Fruit fly (Drosophila melanogaster): ENCODE data around the gene CG32591.

Gene CG32591

DNA sequence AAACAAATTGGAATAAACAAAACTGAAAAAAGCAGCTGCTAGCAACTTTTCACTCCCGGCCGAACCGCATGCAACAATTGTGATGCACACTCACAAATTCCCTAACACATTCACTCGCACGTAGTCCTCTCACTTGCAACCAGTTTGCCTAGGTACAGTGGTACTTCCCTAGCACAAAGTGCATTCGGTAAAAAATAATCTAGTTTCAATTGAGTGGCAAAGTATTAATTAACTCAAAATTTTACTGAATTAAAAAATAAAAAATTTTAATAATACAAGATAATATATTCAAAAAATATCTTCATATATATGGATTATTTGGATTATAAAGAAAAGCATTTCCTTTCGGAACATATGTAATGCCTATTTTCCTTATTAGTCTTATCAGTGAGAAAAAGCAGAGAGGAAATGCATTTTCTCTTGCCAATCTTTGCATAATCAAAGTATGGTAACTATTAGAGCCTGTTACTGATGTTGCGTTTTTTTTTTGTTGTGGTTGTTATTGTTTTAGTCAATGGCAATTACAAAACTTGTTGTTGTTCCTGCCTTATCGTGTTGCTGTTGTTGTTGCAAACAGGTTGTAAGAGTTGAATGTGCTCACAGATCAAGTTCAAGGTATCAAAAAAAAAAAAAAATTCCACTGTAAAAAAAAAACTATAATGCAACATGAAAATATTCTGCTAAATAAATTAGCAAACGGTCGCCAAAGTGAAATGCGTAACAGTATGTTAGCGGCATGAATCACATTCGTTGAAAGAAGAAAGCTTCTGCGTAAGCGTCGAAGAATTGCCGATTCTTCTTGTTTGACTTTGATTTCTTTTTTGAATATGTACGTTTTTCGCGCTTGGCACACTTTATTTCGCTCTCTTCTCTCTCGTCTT is 6.1 kb downstream of the CG32591 start (continued):
- TF ChIP-seq ato (GFP tag; IDR thresholded peaks at IDR 0.05; ENCODE audit: partially characterized antibody) (no peak), CG8944 (GFP tag; optimal IDR thresholded peaks at IDR 0.05) (no peak), CTCF (GFP tag; optimal IDR thresholded peaks at IDR 0.05) (no peak), gro (GFP tag; optimal IDR thresholded peaks at IDR 0.05) (no peak), CG31441 (GFP tag; IDR thresholded peaks at IDR 0.05) (0 out of 2 replicates have a peak, but pooled peaks have one; percentile 14), CG2678 (tag; optimal IDR thresholded peaks at IDR 0.05) (peak; percentile 3), az2 (GFP tag; optimal IDR thresholded peaks at IDR 0.05) (no peak), CG11085 (GFP tag; IDR thresholded peaks at IDR 0.05) (no peak), CG4424 (GFP tag; optimal IDR thresholded peaks at IDR 0.05) (no peak), ssp (GFP tag; IDR thresholded peaks at IDR 0.05) (no peak), CG9817 (tag; optimal IDR thresholded peaks at IDR 0.05) (no peak), sqz (GFP tag; optimal IDR thresholded peaks at IDR 0.05) (peak; percentile 63), Fer2 (tag; optimal IDR thresholded peaks at IDR 0.05) (no peak), CG2202 (tag; optimal IDR thresholded peaks at IDR 0.05) (no peak), CG9876 (GFP tag; optimal IDR thresholded peaks at IDR 0.05) (no peak), D19A (tag; optimal IDR thresholded peaks at IDR 0.05) (peak; percentile 27), B-H1 (GFP tag; IDR thresholded peaks at IDR 0.05) (no peak), CG17361 (GFP tag; IDR thresholded peaks at IDR 0.05) (0 out of 3 replicates have a peak, but pooled peaks have one; percentile 27), MBD-R2 (GFP tag; IDR thresholded peaks at IDR 0.05) (no peak), dmrt99B (tag; optimal IDR thresholded peaks at IDR 0.05) (peak; percentile 19), CG17385 (GFP tag; optimal IDR thresholded peaks at IDR 0.05) (no peak), HLH54F (GFP tag; optimal IDR thresholded peaks at IDR 0.05) (no peak), CG18262 (tag; optimal IDR thresholded peaks at IDR 0.05) (peak; percentile 23), vfl (GFP tag; optimal IDR thresholded peaks at IDR 0.05) (no peak), Med (GFP tag) (peak; percentile 53), CG34376 (GFP tag; optimal IDR thresholded peaks at IDR 0.05) (no peak), Dbx (GFP tag; IDR thresholded peaks at IDR 0.05) (no peak), ap (GFP tag; IDR thresholded peaks at IDR 0.05) (no peak), grau (tag; optimal IDR thresholded peaks at IDR 0.05) (peak; percentile 55), MESR4 (GFP tag; optimal IDR thresholded peaks at IDR 0.05) (no peak), bsh (GFP tag; optimal IDR thresholded peaks at IDR 0.05) (peak; percentile 9 to 30), NK7.1 (GFP tag; optimal IDR thresholded peaks at IDR 0.05) (no peak), CG15479 (GFP tag; optimal IDR thresholded peaks at IDR 0.05) (no peak), CG11504 (tag; optimal IDR thresholded peaks at IDR 0.05) (peak; percentile 4), fd96Cb (tag; optimal IDR thresholded peaks at IDR 0.05) (peak; percentile 0), mld (GFP tag; IDR thresholded peaks at IDR 0.05; ENCODE audit: partially characterized antibody) (no peak), inv (GFP tag; IDR thresholded peaks at IDR 0.05; ENCODE audit: partially characterized antibody) (no peak), Drgx (GFP tag; IDR thresholded peaks at IDR 0.05) (peak; percentile 64), CG10209 (GFP tag; optimal IDR thresholded peaks at IDR 0.05) (no peak), CG12942 (GFP tag; optimal IDR thresholded peaks at IDR 0.05) (no peak), CG2199 (GFP tag; IDR thresholded peaks at IDR 0.05) (no peak), al (GFP tag; IDR thresholded peaks at IDR 0.05) (no peak), CG4328 (GFP tag; optimal IDR thresholded peaks at IDR 0.05) (no peak)
